Worm (Caenorhabditis elegans): Measurements from ENCODE around the gene C08H9.16.

ce11 chrII:9855620-9856019 lies 37.0 kb upstream of the C08H9.16 start, which contains the start of gene chil-4:
- TF ChIP-seq ref-1 (GFP tag; conservative IDR thresholded peaks at IDR 0.05) (no peak), ztf-23 (GFP tag; IDR thresholded peaks at IDR 0.05) (no peak)

Measured in whole organism, midembryonic.